Fruit fly (Drosophila melanogaster) whole organism, embryonic: ENCODE data around the gene CG7370.

Experiments
- BEAF-32 ChIP-seq: fragments of 200-800 bp; sonication (Bioruptor generic); optimal IDR thresholded peaks from 3 replicates; lab custom pipeline; 2017; ENCODE audit warnings: missing biosample characterization, missing genetic modification characterization, mild to moderate bottlenecking, moderate library complexity, missing genetic modification reagents
- CG1024 ChIP-seq: fragments of 200-800 bp; sonication (Bioruptor generic); IDR thresholded peaks from 2 replicates; pipeline ENCODE4 v1.3.6; 2022; ENCODE audit warnings: missing biosample characterization, missing genetic modification characterization
- CG10543 ChIP-seq: fragments of 200-800 bp; sonication (Bioruptor generic); optimal IDR thresholded peaks from 3 replicates; lab custom pipeline; 2017; ENCODE audit warnings: missing biosample characterization, mild to moderate bottlenecking, missing genetic modification characterization, moderate library complexity
- CG11723 ChIP-seq: fragments of 200-800 bp; sonication (Bioruptor generic); optimal IDR thresholded peaks from 2 replicates; lab custom pipeline; 2017; ENCODE audit warnings: missing biosample characterization, mild to moderate bottlenecking, missing genetic modification characterization
- CG12219 ChIP-seq: fragments of 200-800 bp; sonication (Bioruptor generic); optimal IDR thresholded peaks from 3 replicates; lab custom pipeline; 2018; ENCODE audit warnings: missing biosample characterization, mild to moderate bottlenecking, missing genetic modification characterization
- CG12299 ChIP-seq: fragments of 200-800 bp; sonication (Bioruptor generic); optimal IDR thresholded peaks from 2 replicates; lab custom pipeline; 2018; ENCODE audit warnings: missing biosample characterization, mild to moderate bottlenecking, missing genetic modification characterization
- CG13296 ChIP-seq: fragments of 200-800 bp; sonication (Bioruptor generic); optimal IDR thresholded peaks from 3 replicates; lab custom pipeline; 2018; ENCODE audit warnings: missing biosample characterization, mild to moderate bottlenecking, missing genetic modification characterization
- CG13894 ChIP-seq: fragments of 200-800 bp; sonication (Bioruptor generic); optimal IDR thresholded peaks from 3 replicates; lab custom pipeline; 2018; ENCODE audit warnings: missing biosample characterization, mild to moderate bottlenecking, missing genetic modification characterization, moderate library complexity
- CG16779 ChIP-seq: fragments of 200-800 bp; sonication (Bioruptor generic); IDR thresholded peaks from 2 replicates; pipeline ENCODE4 v1.3.6; 2022; ENCODE audit warnings: missing biosample characterization, missing genetic modification characterization
- CG16813 ChIP-seq: fragments of 200-800 bp; sonication (Bioruptor generic); IDR thresholded peaks from 3 replicates; pipeline ENCODE4 v1.3.6; 2022; ENCODE audit warnings: missing biosample characterization, missing genetic modification characterization; ENCODE audit not compliant: partially characterized antibody
- CG1832 ChIP-seq: fragments of 200-800 bp; sonication (Bioruptor generic); optimal IDR thresholded peaks from 2 replicates; lab custom pipeline; 2017; ENCODE audit warnings: missing biosample characterization, mild to moderate bottlenecking, missing genetic modification characterization, inconsistent platforms
- CG18476 ChIP-seq: fragments of 200-800 bp; sonication (Bioruptor generic); optimal IDR thresholded peaks from 2 replicates; lab custom pipeline; 2016; ENCODE audit warnings: missing biosample characterization, mild to moderate bottlenecking, missing genetic modification characterization
- CG2202 ChIP-seq: fragments of 200-800 bp; sonication (Bioruptor generic); optimal IDR thresholded peaks from 2 replicates; lab custom pipeline; 2018; ENCODE audit warnings: missing biosample characterization, mild to moderate bottlenecking, missing genetic modification characterization
- CG2678 ChIP-seq: fragments of 200-800 bp; sonication (Bioruptor generic); optimal IDR thresholded peaks from 3 replicates; lab custom pipeline; 2019; ENCODE audit warnings: missing biosample characterization, mild to moderate bottlenecking, missing genetic modification characterization, moderate library complexity
- CG30020 ChIP-seq: fragments of 200-800 bp; optimal IDR thresholded peaks from 2 replicates; lab custom pipeline; 2019; ENCODE audit warnings: missing biosample characterization, mild to moderate bottlenecking, missing genetic modification characterization, moderate library complexity
- CG3163 ChIP-seq: fragments of 200-800 bp; sonication (Bioruptor generic); optimal IDR thresholded peaks from 3 replicates; lab custom pipeline; 2016; ENCODE audit warnings: missing biosample characterization, missing genetic modification characterization
- CG32772 ChIP-seq: fragments of 200-800 bp; sonication (Bioruptor generic); IDR thresholded peaks from 2 replicates; pipeline ENCODE4 v1.3.6; 2022; ENCODE audit warnings: missing biosample characterization, missing genetic modification characterization
- CG3726 ChIP-seq: fragments of 200-800 bp; sonication (Bioruptor generic); IDR thresholded peaks from 3 replicates; pipeline ENCODE4, ENCODE4 v1.3.6; 2022; ENCODE audit warnings: missing biosample characterization, missing genetic modification characterization
- CG4730 ChIP-seq: fragments of 200-800 bp; sonication (Bioruptor generic); IDR thresholded peaks from 2 replicates; pipeline ENCODE4 v1.3.6; 2022; ENCODE audit warnings: missing biosample characterization, missing genetic modification characterization
- CG6813 ChIP-seq: fragments of 200-800 bp; sonication (Bioruptor generic); optimal IDR thresholded peaks from 2 replicates; lab custom pipeline; 2017; ENCODE audit warnings: missing biosample characterization, missing genetic modification characterization, mild to moderate bottlenecking, moderate library complexity, missing genetic modification reagents
- CG9609 ChIP-seq: fragments of 200-800 bp; sonication (Bioruptor generic); optimal IDR thresholded peaks from 3 replicates; lab custom pipeline; 2016; ENCODE audit warnings: missing biosample characterization, missing genetic modification characterization
- Camta ChIP-seq: fragments of 200-800 bp; sonication (Bioruptor generic); optimal IDR thresholded peaks from 2 replicates; lab custom pipeline; 2016; ENCODE audit warnings: missing biosample characterization, missing genetic modification characterization
- Dad ChIP-seq: fragments of 200-800 bp; sonication (Bioruptor generic); optimal IDR thresholded peaks from 3 replicates; lab custom pipeline; 2016; ENCODE audit warnings: missing biosample characterization, missing genetic modification characterization
- Hmx ChIP-seq: fragments of 200-800 bp; sonication (Bioruptor generic); optimal IDR thresholded peaks from 2 replicates; lab custom pipeline; 2016; ENCODE audit warnings: missing biosample characterization, missing genetic modification characterization
- Hr39 ChIP-seq: fragments of >200 bp; optimal IDR thresholded peaks from 2 replicates; lab custom pipeline; 2017
- Hsf ChIP-seq: fragments of 200-800 bp; sonication (Bioruptor generic); optimal IDR thresholded peaks from 3 replicates; lab custom pipeline; 2016; ENCODE audit warnings: missing biosample characterization, missing genetic modification characterization
- MESR4 ChIP-seq: fragments of 200-800 bp; sonication (Bioruptor generic); optimal IDR thresholded peaks from 2 replicates; lab custom pipeline; 2018; ENCODE audit warnings: missing biosample characterization, mild to moderate bottlenecking, missing genetic modification characterization, moderate library complexity
- MTF-1 ChIP-seq: fragments of 200-800 bp; sonication (Bioruptor generic); optimal IDR thresholded peaks from 2 replicates; lab custom pipeline; 2018; ENCODE audit warnings: missing biosample characterization, mild to moderate bottlenecking, missing genetic modification characterization, borderline replicate concordance
- Optix ChIP-seq: fragments of 200-800 bp; sonication (Bioruptor generic); IDR thresholded peaks from 3 replicates; pipeline ENCODE4 v1.3.6; 2022; ENCODE audit warnings: missing biosample characterization, missing genetic modification characterization
- PHDP ChIP-seq: fragments of 200-800 bp; sonication (Bioruptor generic); optimal IDR thresholded peaks from 3 replicates; lab custom pipeline; 2018; ENCODE audit warnings: missing biosample characterization, mild to moderate bottlenecking, missing genetic modification characterization, moderate library complexity
- Sox102F ChIP-seq: fragments of 200-800 bp; sonication (Bioruptor generic); optimal IDR thresholded peaks from 2 replicates; lab custom pipeline; 2018; ENCODE audit warnings: missing biosample characterization, mild to moderate bottlenecking, missing genetic modification characterization, moderate library complexity
- Spps ChIP-seq: fragments of 200-800 bp; sonication (Bioruptor generic); optimal IDR thresholded peaks from 2 replicates; lab custom pipeline; 2018; ENCODE audit warnings: missing biosample characterization, mild to moderate bottlenecking, missing genetic modification characterization
- chm ChIP-seq: fragments of 200-800 bp; sonication (Bioruptor generic); IDR thresholded peaks from 2 replicates; pipeline ENCODE4 v1.3.6; 2022; ENCODE audit warnings: missing biosample characterization, missing genetic modification characterization
- fd3F ChIP-seq: fragments of 200-800 bp; sonication (Bioruptor generic); optimal IDR thresholded peaks from 2 replicates; lab custom pipeline; 2018; ENCODE audit warnings: missing biosample characterization, mild to moderate bottlenecking, missing genetic modification characterization, moderate library complexity
- hb ChIP-seq: fragments of 200-800 bp; sonication (Bioruptor generic); IDR thresholded peaks from 3 replicates; pipeline ENCODE4 v1.3.6; 2022; ENCODE audit warnings: missing biosample characterization, missing genetic modification characterization; ENCODE audit not compliant: partially characterized antibody
- kah ChIP-seq: fragments of 200-800 bp; sonication (Bioruptor generic); optimal IDR thresholded peaks from 2 replicates; lab custom pipeline; 2018; ENCODE audit warnings: missing biosample characterization, mild to moderate bottlenecking, missing genetic modification characterization
- lola ChIP-seq, 3 experiments: fragments of >200 bp in 2 of 3; fragments of 200-800 bp in 1 of 3; sonication (Bioruptor generic) in 1 of 3; optimal IDR thresholded peaks; 2 replicates each; lab custom pipeline; 2017 to 2019; ENCODE audit warnings: missing biosample characterization in 3 of 3, missing genetic modification characterization in 3 of 3, mild to moderate bottlenecking in 1 of 3, moderate library complexity in 1 of 3
- mirr ChIP-seq: fragments of 200-800 bp; sonication (Bioruptor generic); optimal IDR thresholded peaks from 3 replicates; lab custom pipeline; 2018; ENCODE audit warnings: missing biosample characterization, mild to moderate bottlenecking, missing genetic modification characterization
- onecut ChIP-seq: fragments of 200-800 bp; sonication (Bioruptor generic); IDR thresholded peaks from 2 replicates; pipeline ENCODE4 v1.3.6; 2022; ENCODE audit warnings: missing biosample characterization, missing genetic modification characterization
- pb ChIP-seq: fragments of 200-800 bp; sonication (Bioruptor generic); optimal IDR thresholded peaks from 3 replicates; lab custom pipeline; 2016; ENCODE audit warnings: missing biosample characterization, missing genetic modification characterization
- pnt ChIP-seq: fragments of 200-800 bp; sonication (Bioruptor generic); optimal IDR thresholded peaks from 3 replicates; lab custom pipeline; 2016; ENCODE audit warnings: missing biosample characterization, missing genetic modification characterization
- ranshi ChIP-seq: fragments of 200-800 bp; sonication (Bioruptor generic); IDR thresholded peaks from 2 replicates; pipeline ENCODE4 v1.3.6; 2022; ENCODE audit warnings: missing biosample characterization, missing genetic modification characterization
- run ChIP-seq: fragments of 200-800 bp; sonication (Bioruptor generic); optimal IDR thresholded peaks from 3 replicates; lab custom pipeline; 2018; ENCODE audit warnings: missing biosample characterization, mild to moderate bottlenecking, missing genetic modification characterization
- sens ChIP-seq: fragments of 200-800 bp; sonication (Bioruptor generic); peaks from one replicate; lab custom pipeline; 2016; ENCODE audit warnings: missing biosample characterization, missing genetic modification characterization
- sna ChIP-seq: fragments of 200-800 bp; sonication (Bioruptor generic); IDR thresholded peaks from 2 replicates; pipeline ENCODE4 v1.3.6; 2022; ENCODE audit warnings: missing biosample characterization, missing genetic modification characterization; ENCODE audit not compliant: partially characterized antibody
- tap ChIP-seq: fragments of 200-800 bp; optimal IDR thresholded peaks from 3 replicates; lab custom pipeline; 2019; ENCODE audit warnings: missing biosample characterization, mild to moderate bottlenecking, missing genetic modification characterization, moderate library complexity
- trem ChIP-seq: fragments of 200-800 bp; optimal IDR thresholded peaks from 3 replicates; lab custom pipeline; 2019; ENCODE audit warnings: missing biosample characterization, mild to moderate bottlenecking, missing genetic modification characterization, moderate library complexity
- unpg ChIP-seq: fragments of 200-800 bp; sonication (Bioruptor generic); optimal IDR thresholded peaks from 3 replicates; lab custom pipeline; 2018; ENCODE audit warnings: missing biosample characterization, mild to moderate bottlenecking, missing genetic modification characterization, moderate library complexity
- vvl ChIP-seq: fragments of 200-800 bp; sonication (Bioruptor generic); IDR thresholded peaks from 2 replicates; pipeline ENCODE4 v1.3.6; 2022; ENCODE audit warnings: missing biosample characterization, missing genetic modification characterization

CG7370 gene

dm6 chr3L:21738175-21739016 is 31.2 kb upstream of the CG7370 start, which contains the start of gene CG14567 (continued):
- TF ChIP-seq Sox102F (peak; percentile 74), CG10543 (no peak), CG13894 (tag; lab: Kevin White, UChicago) (no peak), lola (GFP tag; optimal IDR thresholded peaks at IDR 0.05; lab: Kevin White, UChicago) (no peak), CG16813 (GFP tag; lab: Robert Waterston, UW) (no peak), MESR4 (GFP tag; lab: Kevin White, UChicago) (no peak), CG3163 (GFP tag; lab: Kevin White, UChicago) (no peak), mirr (GFP tag; lab: Kevin White, UChicago) (no peak), CG30020 (tag; lab: Kevin White, UChicago) (no peak), CG32772 (peak; percentile 51; the same call in 1 of the 2 replicates), CG11723 (GFP tag; lab: Kevin White, UChicago) (no peak), Optix (GFP tag; lab: Robert Waterston, UW) (no peak), CG1832 (GFP tag; lab: Kevin White, UChicago) (no peak), ranshi (GFP tag; lab: Robert Waterston, UW) (peak; percentile 52; the same call in 1 of the 2 replicates), tap (tag; lab: Kevin White, UChicago) (peak; percentile 8), CG12219 (GFP tag; lab: Kevin White, UChicago) (no peak), sens (GFP tag; lab: Kevin White, UChicago) (peak; percentile 75), Hmx (GFP tag; lab: Kevin White, UChicago) (no peak), onecut (GFP tag; lab: Robert Waterston, UW) (no peak), PHDP (tag; lab: Kevin White, UChicago) (peak; percentile 36), CG3726 (GFP tag; lab: Robert Waterston, UW) (no peak), vvl (peak; percentile 36; the same call in 1 of the 2 replicates), fd3F (GFP tag; lab: Kevin White, UChicago) (no peak), CG12299 (tag; lab: Kevin White, UChicago) (no peak), unpg (GFP tag; lab: Kevin White, UChicago) (peak; percentile 48), Hr39 (lab: Kevin White, UChicago) (no peak), BEAF-32 (GFP tag; lab: Kevin White, UChicago) (no peak), Hsf (GFP tag; lab: Kevin White, UChicago) (no peak), CG9609 (GFP tag; lab: Kevin White, UChicago) (no peak), CG6813 (no peak), CG4730 (GFP tag; lab: Robert Waterston, UW) (no peak), trem (no peak), chm (no peak), pnt (GFP tag; lab: Kevin White, UChicago) (no peak), kah (GFP tag; lab: Kevin White, UChicago) (no peak), run (no peak), CG1024 (GFP tag; lab: Robert Waterston, UW) (no peak), MTF-1 (GFP tag; lab: Kevin White, UChicago) (no peak), Spps (tag; lab: Kevin White, UChicago) (no peak), CG13296 (GFP tag; lab: Kevin White, UChicago) (no peak), Dad (GFP tag; lab: Kevin White, UChicago) (no peak), CG16779 (GFP tag; lab: Robert Waterston, UW) (no peak), pb (GFP tag; lab: Kevin White, UChicago) (no peak), CG2678 (tag; lab: Kevin White, UChicago) (peak; percentile 30), sna (GFP tag; lab: Robert Waterston, UW) (no peak), Camta (peak; percentile 25), CG2202 (tag; lab: Kevin White, UChicago) (no peak), CG18476 (GFP tag; lab: Kevin White, UChicago) (no peak), hb (GFP tag; lab: Robert Waterston, UW) (no peak)
